Fruit fly (Drosophila melanogaster): ENCODE results near the gene CG43350.

CG43350 gene

DNA sequence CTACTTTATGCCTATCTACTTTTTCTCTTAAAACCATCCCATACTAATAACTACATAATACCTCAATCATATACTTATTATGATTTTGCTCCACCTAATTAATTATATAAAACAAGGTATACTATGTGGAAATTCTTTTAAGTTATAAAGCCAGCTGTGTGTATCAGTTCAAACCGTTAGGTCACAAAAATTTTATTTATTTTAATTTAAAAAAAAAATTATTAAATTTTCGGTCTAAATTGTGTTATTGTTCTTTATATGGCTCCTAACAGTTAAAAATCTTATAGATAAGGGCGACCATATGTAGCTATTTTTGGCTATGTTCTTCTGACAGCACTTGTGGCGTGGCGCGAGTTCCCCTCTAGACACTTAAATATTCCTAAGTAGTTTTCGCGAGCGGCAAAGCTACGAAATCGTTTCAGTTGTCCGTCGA is 37.9 kb downstream of the CG43350 start, which contains the start of gene Aldh:
Gene Aldh, plus strand, starts transcription at position 150 of the 433 bp plus-strand sequence.
- TF ChIP-seq insv (optimal IDR thresholded peaks at IDR 0.05): no peak
- TF ChIP-seq h (optimal IDR thresholded peaks at IDR 0.05): no peak
- TF ChIP-seq ttk (optimal IDR thresholded peaks at IDR 0.05): no peak
- no peak for TF ChIP-seq Sin3A (optimal IDR thresholded peaks at IDR 0.05)
- TF ChIP-seq Myc (optimal IDR thresholded peaks at IDR 0.05): no peak
- TF ChIP-seq psq (optimal IDR thresholded peaks at IDR 0.05): no peak

DNA sequence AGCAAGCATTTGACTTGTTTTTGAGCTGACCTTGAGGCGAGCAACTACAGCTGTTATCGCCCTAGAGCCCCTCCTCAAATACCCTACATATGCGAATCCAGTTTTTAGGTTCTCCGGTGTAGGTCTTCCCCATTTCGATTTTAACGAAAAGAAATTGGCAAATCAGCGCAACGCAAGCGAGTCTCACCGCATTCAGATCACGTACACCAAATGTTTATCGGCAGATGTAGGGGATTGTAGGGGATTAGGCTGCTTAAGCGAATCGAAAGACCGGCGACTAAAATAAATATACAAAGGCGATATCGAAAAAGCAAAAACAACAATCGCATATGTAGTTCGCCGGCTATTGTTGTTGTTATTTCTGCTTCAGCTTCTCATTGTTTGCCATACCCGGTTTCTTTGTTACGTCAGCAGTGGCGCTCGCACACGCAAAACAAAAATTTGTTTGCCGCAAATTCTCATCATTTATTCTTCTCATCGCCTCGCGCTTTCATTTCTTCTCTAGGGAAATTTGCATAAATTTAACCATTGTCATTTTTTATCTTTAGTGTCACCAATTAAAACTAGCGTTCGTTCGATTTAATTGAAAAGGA is 38.8 kb downstream of the CG43350 start:
- TF ChIP-seq insv (optimal IDR thresholded peaks at IDR 0.05) (no peak), Myc (optimal IDR thresholded peaks at IDR 0.05) (no peak), psq (optimal IDR thresholded peaks at IDR 0.05) (no peak), ttk (optimal IDR thresholded peaks at IDR 0.05) (no peak), Sin3A (optimal IDR thresholded peaks at IDR 0.05) (no peak), h (optimal IDR thresholded peaks at IDR 0.05) (no peak)

DNA sequence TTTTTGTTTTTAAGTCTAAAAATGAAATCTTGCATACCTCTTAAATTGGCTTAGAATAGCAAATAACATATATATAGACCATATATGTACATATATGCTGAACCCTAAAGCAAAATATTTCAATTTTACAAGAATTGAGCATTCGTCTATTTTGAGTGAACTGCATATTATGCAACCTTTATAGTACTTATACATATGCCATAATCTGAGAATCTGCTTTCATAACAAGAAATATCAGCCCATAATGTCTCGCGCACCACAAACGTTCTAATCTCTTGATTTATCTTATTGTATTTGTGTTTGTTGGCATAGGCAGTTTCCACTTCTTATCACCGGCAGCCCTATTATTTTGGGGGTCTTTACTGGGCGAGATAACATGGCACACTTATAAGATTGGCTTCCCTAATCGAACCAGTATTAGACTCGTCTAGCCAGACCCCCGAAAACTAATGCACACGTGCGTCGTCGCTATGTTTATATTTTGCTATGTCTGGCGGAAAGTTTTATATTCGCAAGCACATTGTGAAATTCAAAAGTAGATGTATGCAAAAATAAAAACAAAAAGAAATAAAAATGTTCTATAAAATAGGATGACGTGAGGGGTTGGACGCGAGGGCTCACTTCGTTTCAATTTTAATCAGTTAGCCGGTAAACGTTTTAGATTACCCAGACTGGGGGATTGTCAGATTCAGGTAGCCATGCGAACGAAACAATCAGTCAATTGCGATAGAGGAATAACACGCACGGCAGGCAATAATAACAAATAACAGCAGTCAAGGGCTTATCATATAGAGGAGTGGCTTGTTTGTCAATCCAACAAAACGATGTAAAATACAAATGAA is 39.8 kb downstream of the CG43350 start:
- TF ChIP-seq h (optimal IDR thresholded peaks at IDR 0.05) (no peak), Myc (optimal IDR thresholded peaks at IDR 0.05) (no peak), ttk (optimal IDR thresholded peaks at IDR 0.05) (no peak), Sin3A (optimal IDR thresholded peaks at IDR 0.05) (no peak), psq (optimal IDR thresholded peaks at IDR 0.05) (no peak), insv (optimal IDR thresholded peaks at IDR 0.05) (no peak)

DNA sequence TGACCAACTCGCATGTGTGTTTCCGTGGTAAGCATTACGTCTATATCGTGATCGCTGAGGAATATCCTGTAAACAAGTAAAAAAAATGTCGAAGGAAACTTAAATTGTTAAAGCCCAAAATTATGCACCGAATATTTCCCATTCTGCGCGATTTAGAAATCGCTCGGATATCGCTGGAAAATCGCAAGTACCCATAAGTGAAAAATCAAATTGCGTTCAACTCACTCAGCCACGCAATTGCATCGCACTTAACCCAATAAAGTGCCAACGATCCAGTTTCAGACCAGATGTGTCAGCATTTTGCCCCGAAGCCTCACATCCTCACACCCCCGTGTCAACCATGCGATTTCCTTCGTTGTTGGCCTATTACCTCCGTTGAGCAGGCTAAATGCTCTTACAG is 47.0 kb downstream of the CG43350 start:
- TF ChIP-seq Sin3A (optimal IDR thresholded peaks at IDR 0.05) (no peak), Myc (optimal IDR thresholded peaks at IDR 0.05) (no peak), psq (optimal IDR thresholded peaks at IDR 0.05) (no peak)

DNA sequence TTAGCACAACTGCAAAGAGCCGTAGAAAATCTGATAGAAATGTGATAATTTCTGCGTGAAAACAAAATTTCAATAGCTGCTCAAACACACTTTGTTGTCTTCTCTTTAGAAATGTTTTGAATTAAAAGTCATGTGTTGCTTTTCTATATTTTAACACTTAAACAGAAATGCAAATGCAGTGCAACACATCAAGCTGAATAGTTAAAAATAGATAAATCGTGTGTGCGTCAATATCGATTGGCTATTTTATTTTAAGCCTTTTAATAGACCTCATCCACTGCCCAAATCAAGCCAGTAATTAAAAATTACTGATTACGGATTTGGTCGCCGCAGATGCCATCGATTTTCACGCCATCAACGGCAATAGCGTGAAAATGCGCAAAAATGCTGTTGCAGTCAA is 48.5 kb downstream of the CG43350 start, which contains the start of gene CG4438:
Gene CG4438, minus strand, starts transcription at position 101 of the 400 bp plus-strand sequence.
- TF ChIP-seq h (optimal IDR thresholded peaks at IDR 0.05): no peak
- TF ChIP-seq psq (optimal IDR thresholded peaks at IDR 0.05): no peak
- TF ChIP-seq Myc (optimal IDR thresholded peaks at IDR 0.05): no peak
